Fruit fly (Drosophila melanogaster): ENCODE results near the gene CG3225.

CG3225 gene

dm6 chr2L:4818056-4818455, at the start of gene CG3225:
Gene CG3225 (minus strand): TSS chr2L:4818245.
- no peak for TF ChIP-seq CG13204 (GFP tag; optimal IDR thresholded peaks at IDR 0.05)
- no peak for TF ChIP-seq D1 (tag; optimal IDR thresholded peaks at IDR 0.05)
- no peak for TF ChIP-seq EcR (GFP tag; optimal IDR thresholded peaks at IDR 0.05)
- no peak for TF ChIP-seq Pif1B (GFP tag; optimal IDR thresholded peaks at IDR 0.05)
- TF ChIP-seq CG4496 (GFP tag; IDR thresholded peaks at IDR 0.05): no peak
- TF ChIP-seq CG15710 (tag; optimal IDR thresholded peaks at IDR 0.05): no peak
- TF ChIP-seq CG8301 (tag; optimal IDR thresholded peaks at IDR 0.05): no peak
- TF ChIP-seq Snoo (tag; optimal IDR thresholded peaks at IDR 0.05): no peak
- no peak for TF ChIP-seq Ets98B (GFP tag; IDR thresholded peaks at IDR 0.05)
- TF ChIP-seq rn (GFP tag; IDR thresholded peaks at IDR 0.05): no peak
- TF ChIP-seq CG14655 (GFP tag; optimal IDR thresholded peaks at IDR 0.05): no peak
- TF ChIP-seq fd96Ca (GFP tag; IDR thresholded peaks at IDR 0.05): no peak
- TF ChIP-seq gl (tag; optimal IDR thresholded peaks at IDR 0.05): no peak

dm6 chr2L:4865400-4865799, 47.4 kb upstream of the CG3225 start:
- no peak for TF ChIP-seq gl (tag; optimal IDR thresholded peaks at IDR 0.05)
- no peak for TF ChIP-seq CG12605 (GFP tag; IDR thresholded peaks at IDR 0.05)
- TF ChIP-seq CG13204 (GFP tag; optimal IDR thresholded peaks at IDR 0.05): no peak
- TF ChIP-seq CG8301 (tag; optimal IDR thresholded peaks at IDR 0.05): no peak
- no peak for TF ChIP-seq CG15710 (tag; optimal IDR thresholded peaks at IDR 0.05)
- no peak for TF ChIP-seq CG10348 (GFP tag; IDR thresholded peaks at IDR 0.05)
- no peak for TF ChIP-seq CG32121 (GFP tag; IDR thresholded peaks at IDR 0.05)

- TF ChIP-seq CG12605 (GFP tag; IDR thresholded peaks at IDR 0.05) (no peak), Ets98B (GFP tag; IDR thresholded peaks at IDR 0.05) (0 out of 2 replicates have a peak, but pooled peaks have one; percentile 12)
Observed at dm6 chr2L:4861503-4861902, 43.5 kb upstream of the CG3225 start.

dm6 chr2L:4856118-4856517, 38.1 kb upstream of the CG3225 start:
- TF ChIP-seq gl (tag; optimal IDR thresholded peaks at IDR 0.05) (no peak), CG17806 (tag; optimal IDR thresholded peaks at IDR 0.05) (peak; percentile 34), CG9948 (tag; optimal IDR thresholded peaks at IDR 0.05) (peak; percentile 49), CG12605 (GFP tag; IDR thresholded peaks at IDR 0.05) (no peak), rn (GFP tag; IDR thresholded peaks at IDR 0.05) (no peak), CG4496 (GFP tag; IDR thresholded peaks at IDR 0.05) (no peak; the same call in 2 of the 3 replicates), CG14655 (GFP tag; optimal IDR thresholded peaks at IDR 0.05) (peak; percentile 19), EcR (GFP tag; optimal IDR thresholded peaks at IDR 0.05) (no peak), Pif1A (GFP tag; optimal IDR thresholded peaks at IDR 0.05) (no peak), CG8301 (tag; optimal IDR thresholded peaks at IDR 0.05) (no peak), D1 (tag; optimal IDR thresholded peaks at IDR 0.05) (no peak), Snoo (tag; optimal IDR thresholded peaks at IDR 0.05) (no peak), CG32121 (GFP tag; IDR thresholded peaks at IDR 0.05) (no peak), CG8159 (tag; optimal IDR thresholded peaks at IDR 0.05) (peak; percentile 60), CG15710 (tag; optimal IDR thresholded peaks at IDR 0.05) (peak; percentile 15)

- no peak for TF ChIP-seq CG8301 (tag; optimal IDR thresholded peaks at IDR 0.05)
- no peak for TF ChIP-seq Snoo (tag; optimal IDR thresholded peaks at IDR 0.05)
- no peak for TF ChIP-seq CG10348 (GFP tag; IDR thresholded peaks at IDR 0.05)
- no peak for TF ChIP-seq CG14655 (GFP tag; optimal IDR thresholded peaks at IDR 0.05)
- TF ChIP-seq CG32121 (GFP tag; IDR thresholded peaks at IDR 0.05): no peak
- no peak for TF ChIP-seq Ets98B (GFP tag; IDR thresholded peaks at IDR 0.05)
- TF ChIP-seq Pif1A (GFP tag; optimal IDR thresholded peaks at IDR 0.05): no peak
- no peak for TF ChIP-seq CG34367 (tag; optimal IDR thresholded peaks at IDR 0.05)
- TF ChIP-seq D1 (tag; optimal IDR thresholded peaks at IDR 0.05): no peak
- no peak for TF ChIP-seq CG12605 (GFP tag; IDR thresholded peaks at IDR 0.05)
- no peak for TF ChIP-seq fd96Ca (GFP tag; IDR thresholded peaks at IDR 0.05)
- no peak for TF ChIP-seq rn (GFP tag; IDR thresholded peaks at IDR 0.05)
- TF ChIP-seq CG17806 (tag; optimal IDR thresholded peaks at IDR 0.05): no peak
- TF ChIP-seq CG8159 (tag; optimal IDR thresholded peaks at IDR 0.05): no peak
- TF ChIP-seq CG13204 (GFP tag; optimal IDR thresholded peaks at IDR 0.05): no peak
- no peak for TF ChIP-seq gl (tag; optimal IDR thresholded peaks at IDR 0.05)
- no peak for TF ChIP-seq CG4496 (GFP tag; IDR thresholded peaks at IDR 0.05)
- TF ChIP-seq EcR (GFP tag; optimal IDR thresholded peaks at IDR 0.05): no peak
- no peak for TF ChIP-seq CG9948 (tag; optimal IDR thresholded peaks at IDR 0.05)
Observed at dm6 chr2L:4854822-4855221, 36.8 kb upstream of the CG3225 start.

- TF ChIP-seq D1 (tag; optimal IDR thresholded peaks at IDR 0.05) (no peak), fd96Ca (GFP tag; IDR thresholded peaks at IDR 0.05) (0 out of 3 replicates have a peak, but pooled peaks have one; percentile 19)
Observed at dm6 chr2L:4852605-4853102, 34.6 kb upstream of the CG3225 start, which contains the start of gene smog. Gene smog (plus strand): TSS chr2L:4852864.

dm6 chr2L:4850356-4850755, 32.3 kb upstream of the CG3225 start, which contains the start of the genes mRpS2 and Mon1:
Gene mRpS2 (minus strand): TSS chr2L:4850419.
Gene Mon1 (plus strand): TSS chr2L:4850641.
- TF ChIP-seq CG8159 (tag; optimal IDR thresholded peaks at IDR 0.05) (peak; percentile 92), CG13204 (GFP tag; optimal IDR thresholded peaks at IDR 0.05) (no peak), CG12605 (GFP tag; IDR thresholded peaks at IDR 0.05) (peak; percentile 83), Ets98B (GFP tag; IDR thresholded peaks at IDR 0.05) (peak; percentile 94), Pif1A (GFP tag; optimal IDR thresholded peaks at IDR 0.05) (no peak), CG15710 (tag; optimal IDR thresholded peaks at IDR 0.05) (peak; percentile 94), fd96Ca (GFP tag; IDR thresholded peaks at IDR 0.05) (peak; percentile 86), CG8301 (tag; optimal IDR thresholded peaks at IDR 0.05) (peak; percentile 90), CG14655 (GFP tag; optimal IDR thresholded peaks at IDR 0.05) (peak; percentile 93), D1 (tag; optimal IDR thresholded peaks at IDR 0.05) (no peak), Snoo (tag; optimal IDR thresholded peaks at IDR 0.05) (peak; percentile 88), EcR (GFP tag; optimal IDR thresholded peaks at IDR 0.05) (no peak), CG17806 (tag; optimal IDR thresholded peaks at IDR 0.05) (peak; percentile 94), gl (tag; optimal IDR thresholded peaks at IDR 0.05) (peak; percentile 53), rn (GFP tag; IDR thresholded peaks at IDR 0.05) (peak; percentile 95), CG4496 (GFP tag; IDR thresholded peaks at IDR 0.05) (peak; percentile 96), CG10348 (GFP tag; IDR thresholded peaks at IDR 0.05) (peak; percentile 80), Pif1B (GFP tag; optimal IDR thresholded peaks at IDR 0.05) (peak; percentile 83), CG9948 (tag; optimal IDR thresholded peaks at IDR 0.05) (peak; percentile 91), CG32121 (GFP tag; IDR thresholded peaks at IDR 0.05) (peak; percentile 97), CG34367 (tag; optimal IDR thresholded peaks at IDR 0.05) (peak; percentile 78)
